Worm (Caenorhabditis elegans) whole organism, early embryonic: Measurements from ENCODE around the gene idhb-1.

Experiments used
- B0310.2 ChIP-seq: sonication (generic microtip); optimal IDR thresholded peaks from 2 replicates; lab custom pipeline; 2016; ENCODE audit warnings: mild to moderate bottlenecking, missing genetic modification characterization, missing compliant biosample characterization
- F13C5.2 ChIP-seq: sonication (generic microtip); optimal IDR thresholded peaks from 2 replicates; lab custom pipeline; 2017; ENCODE audit warnings: mild to moderate bottlenecking, missing genetic modification characterization, inconsistent platforms, missing compliant biosample characterization
- aly-1 ChIP-seq: sonication (generic microtip); optimal IDR thresholded peaks from 2 replicates; lab custom pipeline; 2016; ENCODE audit warnings: missing genetic modification characterization, missing compliant biosample characterization
- ama-1 ChIP-seq: fragments of 150-350 bp; optimal IDR thresholded peaks from 2 replicates; lab custom pipeline; 2014
- ceh-13 ChIP-seq: fragments of 200-800 bp; sonication (Bioruptor generic); optimal IDR thresholded peaks from 2 replicates; lab custom pipeline; 2018; ENCODE audit warnings: mild to moderate bottlenecking, missing genetic modification characterization, missing compliant biosample characterization
- ceh-36 ChIP-seq: sonication (generic microtip); optimal IDR thresholded peaks from 2 replicates; lab custom pipeline; 2016; ENCODE audit warnings: missing genetic modification characterization, inconsistent platforms, missing compliant biosample characterization
- hmbx-1 ChIP-seq: sonication (generic microtip); optimal IDR thresholded peaks from 2 replicates; lab custom pipeline; 2016; ENCODE audit warnings: mild to moderate bottlenecking, missing genetic modification characterization, missing compliant biosample characterization
- hnd-1 ChIP-seq: sonication (generic microtip); optimal IDR thresholded peaks from 2 replicates; lab custom pipeline; 2016; ENCODE audit warnings: missing genetic modification characterization, missing compliant biosample characterization
- pes-1 ChIP-seq: fragments of 200-800 bp; sonication (Bioruptor generic); IDR thresholded peaks from 2 replicates; pipeline ENCODE4 v1.3.6; 2022; ENCODE audit warnings: missing genetic modification reagents, missing genetic modification characterization, missing compliant biosample characterization
- scrt-1 ChIP-seq: fragments of 200-800 bp; sonication (Bioruptor generic); IDR thresholded peaks from 2 replicates; pipeline ENCODE4 v1.3.6; 2022; ENCODE audit warnings: missing genetic modification characterization, missing compliant biosample characterization
- sea-1 ChIP-seq: fragments of 200-800 bp; sonication (Bioruptor generic); conservative IDR thresholded peaks from 2 replicates; pipeline ENCODE4 v1.3.6; 2022; ENCODE audit warnings: missing genetic modification characterization, missing compliant biosample characterization
- tbx-11 ChIP-seq: fragments of 200-800 bp; sonication (Bioruptor generic); IDR thresholded peaks from 2 replicates; pipeline ENCODE4 v1.3.6; 2022; ENCODE audit warnings: missing genetic modification characterization, missing compliant biosample characterization
- tbx-37 ChIP-seq: fragments of 200-800 bp; sonication (Bioruptor generic); conservative IDR thresholded peaks from 2 replicates; pipeline ENCODE4 v1.3.6; 2022; ENCODE audit warnings: missing genetic modification reagents, missing genetic modification characterization, missing compliant biosample characterization

- no peak for TF ChIP-seq ceh-13 (GFP tag; lab: Kevin White, UChicago)
- no peak for TF ChIP-seq pes-1
- TF ChIP-seq ama-1 (lab: Kevin White, UChicago) = no peak
- TF ChIP-seq scrt-1 = no peak
- TF ChIP-seq hnd-1 (tag; lab: Kevin White, UChicago) = no peak
- no peak for TF ChIP-seq sea-1 (GFP tag; lab: Robert Waterston, UW)
- TF ChIP-seq tbx-11 = no peak
- no peak for TF ChIP-seq hmbx-1 (tag; lab: Kevin White, UChicago)
- TF ChIP-seq B0310.2 (tag; lab: Kevin White, UChicago) = no peak
- no peak for TF ChIP-seq F13C5.2
- TF ChIP-seq aly-1 (tag; lab: Kevin White, UChicago) = no peak
- TF ChIP-seq ceh-36 (tag; lab: Kevin White, UChicago) = no peak
- no peak for TF ChIP-seq tbx-37
These were observed 40.7 kb upstream of the idhb-1 start, which contains the start of gene K06G5.1 for ce11 chrX:14214520-14215023.
